Fruit fly (Drosophila melanogaster) whole organism, embryonic: ENCODE results near the gene yps.

Experiments used
- Asciz ChIP-seq: fragments of 200-800 bp; sonication (Bioruptor generic); optimal IDR thresholded peaks from 2 replicates; lab custom pipeline; 2017; ENCODE audit warnings: missing biosample characterization, mild to moderate bottlenecking, missing genetic modification characterization, missing genetic modification reagents
- Bgb ChIP-seq: fragments of 200-800 bp; sonication (Bioruptor generic); IDR thresholded peaks from 2 replicates; pipeline ENCODE4 v1.3.6; 2022; ENCODE audit warnings: missing biosample characterization, missing genetic modification characterization; ENCODE audit not compliant: partially characterized antibody
- Blimp-1 ChIP-seq: fragments of 200-800 bp; sonication (Bioruptor generic); optimal IDR thresholded peaks from 3 replicates; lab custom pipeline; 2018; ENCODE audit warnings: missing biosample characterization, missing genetic modification characterization, mild to moderate bottlenecking, moderate library complexity, missing genetic modification reagents
- CG12155 ChIP-seq: fragments of 200-800 bp; sonication (Bioruptor generic); optimal IDR thresholded peaks from 3 replicates; lab custom pipeline; 2016; ENCODE audit warnings: missing biosample characterization, missing genetic modification characterization
- CG13624 ChIP-seq: fragments of 200-800 bp; sonication (Bioruptor generic); optimal IDR thresholded peaks from 2 replicates; lab custom pipeline; 2016; ENCODE audit warnings: missing biosample characterization, missing genetic modification characterization
- CG15601 ChIP-seq: fragments of 200-800 bp; sonication (Bioruptor generic); optimal IDR thresholded peaks from 3 replicates; lab custom pipeline; 2019; ENCODE audit warnings: missing biosample characterization, mild to moderate bottlenecking, missing genetic modification characterization, moderate library complexity
- CG17361 ChIP-seq: fragments of 200-800 bp; sonication (Bioruptor generic); IDR thresholded peaks from 3 replicates; pipeline ENCODE4 v1.3.6; 2022; ENCODE audit warnings: missing biosample characterization, missing genetic modification characterization
- CG18476 ChIP-seq: fragments of 200-800 bp; sonication (Bioruptor generic); optimal IDR thresholded peaks from 2 replicates; lab custom pipeline; 2016; ENCODE audit warnings: missing biosample characterization, mild to moderate bottlenecking, missing genetic modification characterization
- CG33213 ChIP-seq: fragments of 200-800 bp; sonication (Bioruptor generic); optimal IDR thresholded peaks from 3 replicates; lab custom pipeline; 2016; ENCODE audit warnings: missing biosample characterization, missing genetic modification characterization
- CG6254 ChIP-seq: fragments of 200-800 bp; sonication (Bioruptor generic); optimal IDR thresholded peaks from 3 replicates; lab custom pipeline; 2017; ENCODE audit warnings: mild to moderate bottlenecking, missing biosample characterization, missing genetic modification reagents, missing genetic modification characterization
- CG6683 ChIP-seq: fragments of 200-800 bp; sonication (Bioruptor generic); optimal IDR thresholded peaks from 2 replicates; lab custom pipeline; 2017; ENCODE audit warnings: missing biosample characterization, mild to moderate bottlenecking, missing genetic modification characterization, missing genetic modification reagents
- CG7372 ChIP-seq: fragments of 200-800 bp; sonication (Bioruptor generic); IDR thresholded peaks from 2 replicates; pipeline ENCODE4 v1.3.6; 2022; ENCODE audit warnings: missing biosample characterization, missing genetic modification characterization
- CG7839 ChIP-seq: fragments of 200-800 bp; sonication (Bioruptor generic); optimal IDR thresholded peaks from 3 replicates; lab custom pipeline; 2018; ENCODE audit warnings: missing biosample characterization, mild to moderate bottlenecking, missing genetic modification characterization, moderate library complexity
- CG9437 ChIP-seq: fragments of 200-800 bp; sonication (Bioruptor generic); optimal IDR thresholded peaks from 2 replicates; lab custom pipeline; 2018; ENCODE audit warnings: missing biosample characterization, mild to moderate bottlenecking, missing genetic modification characterization
- CG9932 ChIP-seq: fragments of 200-800 bp; sonication (Bioruptor generic); IDR thresholded peaks from 2 replicates; pipeline ENCODE4 v1.3.6; 2022; ENCODE audit warnings: missing biosample characterization, missing genetic modification characterization
- Drgx ChIP-seq: fragments of 200-800 bp; sonication (Bioruptor generic); IDR thresholded peaks from 2 replicates; pipeline ENCODE4 v1.3.6; 2022; ENCODE audit warnings: missing biosample characterization, missing genetic modification characterization
- E2f1 ChIP-seq: fragments of 200-800 bp; sonication (Bioruptor generic); IDR thresholded peaks from 2 replicates; pipeline ENCODE4 v1.3.6; 2022; ENCODE audit warnings: missing biosample characterization, missing genetic modification characterization
- Fer3 ChIP-seq: fragments of 200-800 bp; sonication (Bioruptor generic); optimal IDR thresholded peaks from 2 replicates; lab custom pipeline; 2018; ENCODE audit warnings: missing biosample characterization, mild to moderate bottlenecking, missing genetic modification characterization, moderate library complexity
- Hmr ChIP-seq: fragments of 200-800 bp; sonication (Bioruptor generic); optimal IDR thresholded peaks from 3 replicates; lab custom pipeline; 2017; ENCODE audit warnings: mild to moderate bottlenecking, missing biosample characterization, missing genetic modification reagents, missing genetic modification characterization
- Lhr ChIP-seq: fragments of 200-800 bp; sonication (Bioruptor generic); optimal IDR thresholded peaks from 3 replicates; lab custom pipeline; 2017; ENCODE audit warnings: mild to moderate bottlenecking, missing biosample characterization, missing genetic modification reagents, missing genetic modification characterization
- Lpt ChIP-seq: fragments of >200 bp; optimal IDR thresholded peaks from 2 replicates; lab custom pipeline; 2018; ENCODE audit warnings: missing biosample characterization, missing genetic modification characterization
- MBD-R2 ChIP-seq: fragments of 200-800 bp; sonication (Bioruptor generic); IDR thresholded peaks from 2 replicates; pipeline ENCODE4 v1.3.6; 2022; ENCODE audit warnings: missing biosample characterization, missing genetic modification characterization
- Pdp1 ChIP-seq, 2 experiments: fragments of 200-800 bp; sonication (Bioruptor generic); optimal IDR thresholded peaks; 3 replicates each; lab custom pipeline; 2016; ENCODE audit warnings: missing biosample characterization in 2 of 2, missing genetic modification characterization in 2 of 2, mild to moderate bottlenecking in 1 of 2, moderate library complexity in 1 of 2
- Usf ChIP-seq: fragments of 200-800 bp; sonication (Bioruptor generic); optimal IDR thresholded peaks from 2 replicates; lab custom pipeline; 2017; ENCODE audit warnings: missing genotype, missing biosample characterization, missing genetic modification characterization
- Xrp1 ChIP-seq: fragments of 200-800 bp; sonication (Bioruptor generic); IDR thresholded peaks from 2 replicates; pipeline ENCODE4 v1.3.6; 2022; ENCODE audit warnings: missing biosample characterization, missing genetic modification characterization
- bsh ChIP-seq, 2 experiments: fragments of 200-800 bp; sonication (Bioruptor generic); optimal IDR thresholded peaks; 2 replicates each; lab custom pipeline; 2017 to 2018; ENCODE audit warnings: mild to moderate bottlenecking in 2 of 2, missing biosample characterization in 2 of 2, missing genetic modification characterization in 2 of 2, moderate library complexity in 1 of 2
- chm ChIP-seq: fragments of 200-800 bp; sonication (Bioruptor generic); IDR thresholded peaks from 2 replicates; pipeline ENCODE4 v1.3.6; 2022; ENCODE audit warnings: missing biosample characterization, missing genetic modification characterization
- crol ChIP-seq: fragments of 200-800 bp; sonication (Bioruptor generic); IDR thresholded peaks from 2 replicates; pipeline ENCODE4 v1.3.6; 2022; ENCODE audit warnings: missing biosample characterization, missing genetic modification characterization
- dmrt11E ChIP-seq: fragments of 200-800 bp; sonication (Bioruptor generic); optimal IDR thresholded peaks from 3 replicates; lab custom pipeline; 2018; ENCODE audit warnings: missing biosample characterization, mild to moderate bottlenecking, missing genetic modification characterization, moderate library complexity
- dysf ChIP-seq: fragments of 200-800 bp; sonication (Bioruptor generic); IDR thresholded peaks from 3 replicates; pipeline ENCODE4 v1.3.6; 2022; ENCODE audit warnings: missing biosample characterization, missing genetic modification characterization
- fd3F ChIP-seq: fragments of 200-800 bp; sonication (Bioruptor generic); optimal IDR thresholded peaks from 2 replicates; lab custom pipeline; 2018; ENCODE audit warnings: missing biosample characterization, mild to moderate bottlenecking, missing genetic modification characterization, moderate library complexity
- grau ChIP-seq: fragments of 200-800 bp; optimal IDR thresholded peaks from 3 replicates; lab custom pipeline; 2019; ENCODE audit warnings: missing biosample characterization, mild to moderate bottlenecking, missing genetic modification characterization, moderate library complexity
- ham ChIP-seq: fragments of 200-800 bp; sonication (Bioruptor generic); IDR thresholded peaks from 2 replicates; pipeline ENCODE4 v1.3.6; 2022; ENCODE audit warnings: missing biosample characterization, missing genetic modification characterization
- hb ChIP-seq: fragments of 200-800 bp; sonication (Bioruptor generic); IDR thresholded peaks from 3 replicates; pipeline ENCODE4 v1.3.6; 2022; ENCODE audit warnings: missing biosample characterization, missing genetic modification characterization; ENCODE audit not compliant: partially characterized antibody
- klu ChIP-seq: fragments of 200-800 bp; sonication (Bioruptor generic); IDR thresholded peaks from 2 replicates; pipeline ENCODE4 v1.3.6; 2022; ENCODE audit warnings: missing biosample characterization, missing genetic modification characterization
- lilli ChIP-seq: fragments of 200-800 bp; sonication (Bioruptor generic); optimal IDR thresholded peaks from 3 replicates; lab custom pipeline; 2016; ENCODE audit warnings: missing biosample characterization, missing genetic modification characterization
- lola ChIP-seq, 3 experiments: fragments of >200 bp in 2 of 3; fragments of 200-800 bp in 1 of 3; sonication (Bioruptor generic) in 1 of 3; optimal IDR thresholded peaks; 2 replicates each; lab custom pipeline; 2017 to 2019; ENCODE audit warnings: missing biosample characterization in 3 of 3, missing genetic modification characterization in 3 of 3, mild to moderate bottlenecking in 1 of 3, moderate library complexity in 1 of 3
- mam ChIP-seq: fragments of 200-800 bp; sonication (Bioruptor generic); optimal IDR thresholded peaks from 3 replicates; lab custom pipeline; 2016; ENCODE audit warnings: missing biosample characterization, missing genetic modification characterization
- nom ChIP-seq: fragments of 200-800 bp; sonication (Bioruptor generic); optimal IDR thresholded peaks from 2 replicates; lab custom pipeline; 2017; ENCODE audit warnings: missing biosample characterization, missing genetic modification characterization, mild to moderate bottlenecking, moderate library complexity, missing genetic modification reagents
- peb ChIP-seq: fragments of 200-800 bp; sonication (Bioruptor generic); IDR thresholded peaks from 2 replicates; pipeline ENCODE4 v1.3.6; 2022; ENCODE audit warnings: missing biosample characterization, missing genetic modification characterization
- phol ChIP-seq: fragments of 200-800 bp; sonication (Bioruptor generic); optimal IDR thresholded peaks from 3 replicates; lab custom pipeline; 2018; ENCODE audit warnings: missing biosample characterization, mild to moderate bottlenecking, missing genetic modification characterization, moderate library complexity
- pita ChIP-seq: fragments of 200-800 bp; sonication (Bioruptor generic); optimal IDR thresholded peaks from 2 replicates; lab custom pipeline; 2017; ENCODE audit warnings: missing biosample characterization, mild to moderate bottlenecking, missing genetic modification characterization
- pum ChIP-seq: fragments of 200-800 bp; sonication (Bioruptor generic); optimal IDR thresholded peaks from 2 replicates; lab custom pipeline; 2016; ENCODE audit warnings: missing biosample characterization, missing genetic modification characterization
- sd ChIP-seq: fragments of 200-800 bp; sonication (Bioruptor generic); optimal IDR thresholded peaks from 3 replicates; lab custom pipeline; 2018; ENCODE audit warnings: missing biosample characterization, mild to moderate bottlenecking, missing genetic modification characterization, moderate library complexity
- sens ChIP-seq: fragments of 200-800 bp; sonication (Bioruptor generic); peaks from one replicate; lab custom pipeline; 2016; ENCODE audit warnings: missing biosample characterization, missing genetic modification characterization
- trh ChIP-seq: fragments of 200-800 bp; sonication (Bioruptor generic); optimal IDR thresholded peaks from 2 replicates; lab custom pipeline; 2016; ENCODE audit warnings: missing biosample characterization, missing genetic modification characterization
- vvl ChIP-seq: fragments of 200-800 bp; sonication (Bioruptor generic); IDR thresholded peaks from 2 replicates; pipeline ENCODE4 v1.3.6; 2022; ENCODE audit warnings: missing biosample characterization, missing genetic modification characterization

Gene yps

DNA sequence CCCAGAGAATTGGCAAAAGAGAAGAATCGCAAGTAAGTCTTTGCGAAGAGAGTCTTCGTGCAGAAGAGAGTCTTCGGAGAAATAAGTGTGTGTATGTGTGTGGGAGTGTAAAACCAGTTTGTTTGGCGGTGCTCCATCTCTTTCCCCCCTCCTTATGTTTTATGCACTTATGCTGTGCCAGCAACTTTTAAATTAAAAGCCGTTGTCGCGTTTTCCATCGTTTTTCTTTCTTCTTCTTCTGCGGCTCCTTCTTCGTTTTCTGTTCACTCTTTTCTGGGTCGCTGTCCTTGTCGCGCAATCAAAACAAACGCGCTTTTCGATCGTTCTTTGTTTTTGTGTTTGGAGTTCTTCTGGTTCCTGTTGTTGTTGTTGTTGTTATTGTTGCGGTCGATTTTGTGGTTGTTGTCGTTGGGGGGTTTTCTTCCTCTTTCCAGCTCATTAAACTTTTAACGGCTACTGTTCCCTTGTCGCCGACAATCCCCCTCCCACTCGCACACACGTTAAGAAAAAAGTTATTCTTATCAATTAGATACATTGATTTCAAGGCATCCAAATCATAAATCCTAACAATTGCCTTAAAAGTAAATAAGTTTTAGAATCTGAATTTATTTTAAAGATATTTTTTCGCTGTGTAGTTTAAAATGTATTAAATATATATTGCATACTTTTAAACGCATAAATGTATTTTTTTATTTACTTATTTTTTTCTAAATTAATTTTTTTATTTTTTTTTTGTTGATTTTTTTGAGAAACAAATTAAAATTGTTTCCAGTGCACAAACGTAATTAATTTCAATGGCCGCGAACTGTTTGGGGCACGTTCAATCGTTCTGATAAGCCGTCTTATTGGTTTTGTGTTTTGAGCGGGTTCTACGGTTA lies 13.6 kb downstream of the yps start (continued):
- peak; percentile 95 for TF ChIP-seq CG15601 (tag; lab: Kevin White, UChicago)
- TF ChIP-seq sens, result peak; percentile 95
- TF ChIP-seq CG33213 (GFP tag; lab: Kevin White, UChicago), result no peak
- TF ChIP-seq pum (GFP tag; lab: Kevin White, UChicago), result peak; percentile 13
- peak; percentile 49; the same call in 1 of the 2 replicates for TF ChIP-seq CG7372
- peak in 1 of 2 experiments; percentile 29 for TF ChIP-seq Pdp1 (GFP tag; optimal IDR thresholded peaks at IDR 0.05; lab: Kevin White, UChicago)
- TF ChIP-seq Hmr, result no peak
- peak; percentile 82 for TF ChIP-seq E2f1
- TF ChIP-seq chm, result no peak
- peak; percentile 47 for TF ChIP-seq CG13624
- peak; percentile 79 for TF ChIP-seq vvl (GFP tag; lab: Robert Waterston, UW)
- no peak for TF ChIP-seq ham (GFP tag; lab: Robert Waterston, UW)
- peak; percentile 97 for TF ChIP-seq dmrt11E
- TF ChIP-seq fd3F (GFP tag; lab: Kevin White, UChicago), result peak; percentile 81
- peak; percentile 34; the same call in 1 of the 2 replicates for TF ChIP-seq peb (GFP tag; lab: Robert Waterston, UW)
- TF ChIP-seq CG9932 (GFP tag; lab: Robert Waterston, UW), result no peak; the same call in 1 of the 2 replicates
- peak; percentile 23 for TF ChIP-seq CG18476 (GFP tag; lab: Kevin White, UChicago)
- TF ChIP-seq hb (GFP tag; lab: Robert Waterston, UW), result no peak
- TF ChIP-seq CG12155 (GFP tag; lab: Kevin White, UChicago), result peak; percentile 44
- TF ChIP-seq Lhr (GFP tag; lab: Kevin White, UChicago), result peak; percentile 11
- TF ChIP-seq Lpt (GFP tag; lab: Kevin White, UChicago), result no peak
- TF ChIP-seq MBD-R2 (GFP tag; lab: Robert Waterston, UW), result 0 out of 2 replicates have a peak, but pooled peaks have one; percentile 11
- TF ChIP-seq dysf, result peak; percentile 85
- peak; percentile 69; the same call in 1 of the 2 replicates for TF ChIP-seq klu (GFP tag; lab: Robert Waterston, UW)
- peak; percentile 94 for TF ChIP-seq CG7839 (tag; lab: Kevin White, UChicago)
- peak; percentile 89 for TF ChIP-seq CG9437
- TF ChIP-seq trh (GFP tag; lab: Kevin White, UChicago), result peak; percentile 50
- no peak for TF ChIP-seq pita
- peak; percentile 50 for TF ChIP-seq Usf (GFP tag; lab: Kevin White, UChicago)
- TF ChIP-seq lilli (GFP tag; lab: Kevin White, UChicago), result peak; percentile 36
- TF ChIP-seq phol, result peak; percentile 92
- peak; percentile 93 for TF ChIP-seq Blimp-1 (GFP tag; lab: Kevin White, UChicago)
- peak; percentile 50 for TF ChIP-seq sd (tag; lab: Kevin White, UChicago)
- TF ChIP-seq grau (tag; lab: Kevin White, UChicago), result peak; percentile 92
- TF ChIP-seq mam, result peak; percentile 27

DNA sequence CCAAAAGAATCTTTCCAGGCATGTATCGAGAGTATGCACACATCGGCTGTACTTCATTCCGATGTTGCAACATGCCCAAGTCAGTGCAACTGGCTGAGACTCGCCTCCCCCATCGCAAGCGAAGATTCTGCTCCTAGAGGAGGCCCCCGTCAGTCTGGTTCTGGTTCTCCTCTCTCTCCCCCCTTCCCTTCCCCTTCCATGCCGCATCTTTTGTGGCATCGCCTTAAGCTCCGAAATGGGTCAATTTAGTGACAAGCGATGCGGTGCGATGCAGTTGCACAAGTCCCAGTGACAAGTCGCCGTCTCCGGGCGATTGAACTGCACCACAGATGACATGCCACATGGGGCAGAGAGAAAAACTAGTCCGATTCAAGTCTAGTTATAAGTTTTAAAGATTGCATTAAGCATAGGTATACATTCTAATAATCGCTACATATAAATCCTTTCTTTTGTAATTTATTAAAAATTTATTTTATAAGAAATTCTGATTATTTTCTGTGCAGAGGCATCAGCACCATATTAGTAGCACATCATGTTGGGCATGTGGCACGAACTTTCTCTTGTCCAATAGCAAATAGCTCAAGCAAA lies 15.8 kb downstream of the yps start:
- TF ChIP-seq Asciz (GFP tag; lab: Kevin White, UChicago), result peak; percentile 4
- TF ChIP-seq Fer3 (tag; lab: Kevin White, UChicago), result no peak
- 0 out of 3 replicates have a peak, but pooled peaks have one; percentile 7 for TF ChIP-seq CG17361
- TF ChIP-seq crol (GFP tag; lab: Robert Waterston, UW), result peak; percentile 64
- no peak for TF ChIP-seq lola (GFP tag; optimal IDR thresholded peaks at IDR 0.05; lab: Kevin White, UChicago)
- peak; percentile 60 for TF ChIP-seq Drgx (GFP tag; lab: Robert Waterston, UW)
- peak in 1 of 2 experiments; percentile 32 for TF ChIP-seq bsh (GFP tag; optimal IDR thresholded peaks at IDR 0.05; lab: Kevin White, UChicago)
- peak; percentile 30; the same call in 1 of the 2 replicates for TF ChIP-seq Xrp1
- peak; percentile 33 for TF ChIP-seq nom
- TF ChIP-seq CG6683 (GFP tag; lab: Kevin White, UChicago), result no peak
- TF ChIP-seq Bgb (GFP tag; lab: Robert Waterston, UW), result no peak
- peak; percentile 4 for TF ChIP-seq CG6254 (GFP tag; lab: Kevin White, UChicago)
